Fruit fly (Drosophila melanogaster) whole organism, prepupa: ENCODE measurements around the gene CG7218.
A peak's percentile ranks its signal among the peaks of the same experiment; 100 is the strongest.

Source experiments
- CG15336 ChIP-seq: fragments of 200-800 bp; sonication (Bioruptor generic); IDR thresholded peaks from 2 replicates; pipeline ENCODE4 v1.3.6; 2022; ENCODE audit warnings: missing biosample characterization, missing genetic modification characterization
- CG31627 ChIP-seq: fragments of 200-800 bp; sonication (Bioruptor generic); optimal IDR thresholded peaks from 3 replicates; lab custom pipeline; 2016; ENCODE audit warnings: missing biosample characterization, missing genetic modification characterization
- CG6854 ChIP-seq: fragments of 200-800 bp; sonication (Bioruptor generic); optimal IDR thresholded peaks from 2 replicates; lab custom pipeline; 2017; ENCODE audit warnings: missing biosample characterization, mild to moderate bottlenecking, missing genetic modification characterization
- CG7368 ChIP-seq: fragments of 200-800 bp; sonication (Bioruptor generic); optimal IDR thresholded peaks from 3 replicates; lab custom pipeline; 2016; ENCODE audit warnings: missing biosample characterization, missing genetic modification characterization
- Eip93F ChIP-seq: fragments of 200-800 bp; sonication (Bioruptor generic); optimal IDR thresholded peaks from 2 replicates; lab custom pipeline; 2016; ENCODE audit warnings: missing biosample characterization, mild to moderate bottlenecking, missing genetic modification characterization
- acj6 ChIP-seq: fragments of 200-800 bp; sonication (Bioruptor generic); optimal IDR thresholded peaks from 3 replicates; lab custom pipeline; 2016; ENCODE audit warnings: missing biosample characterization, missing genetic modification characterization
- lz ChIP-seq: fragments of 200-800 bp; sonication (Bioruptor generic); optimal IDR thresholded peaks from 3 replicates; lab custom pipeline; 2016; ENCODE audit warnings: missing biosample characterization, missing genetic modification characterization

dm6 chr3R:18196991-18197801 lies 33.0 kb upstream of the CG7218 start:
- peak; percentile 86 for TF ChIP-seq CG6854 (GFP tag; lab: Kevin White, UChicago)
- TF ChIP-seq CG15336 (GFP tag; lab: Robert Waterston, UW): no peak
- peak; percentile 77 for TF ChIP-seq Eip93F (GFP tag; lab: Kevin White, UChicago)
- TF ChIP-seq CG31627 (GFP tag; lab: Kevin White, UChicago): peak; percentile 58
- TF ChIP-seq acj6 (GFP tag; lab: Kevin White, UChicago): peak; percentile 53
- TF ChIP-seq CG7368 (GFP tag; lab: Kevin White, UChicago): peak; percentile 10
- peak; percentile 54 for TF ChIP-seq lz
